Worm (Caenorhabditis elegans) whole organism, L4/young adult: Measurements from ENCODE around the gene drh-1.

Source experiments
- W03F9.2 ChIP-seq: fragments of 150-350 bp; optimal IDR thresholded peaks from 2 replicates; lab custom pipeline; 2014; ENCODE audit warnings: missing biosample characterization, missing genetic modification characterization
- dao-5 ChIP-seq: sonication (generic microtip); optimal IDR thresholded peaks from 2 replicates; lab custom pipeline; 2016; ENCODE audit warnings: missing genotype, missing genetic modification characterization, moderate library complexity, missing compliant biosample characterization
- him-1 ChIP-seq: sonication (generic microtip); optimal IDR thresholded peaks from 2 replicates; lab custom pipeline; 2016; ENCODE audit warnings: missing genotype, missing genetic modification reagents, missing genetic modification characterization, missing compliant biosample characterization

DNA sequence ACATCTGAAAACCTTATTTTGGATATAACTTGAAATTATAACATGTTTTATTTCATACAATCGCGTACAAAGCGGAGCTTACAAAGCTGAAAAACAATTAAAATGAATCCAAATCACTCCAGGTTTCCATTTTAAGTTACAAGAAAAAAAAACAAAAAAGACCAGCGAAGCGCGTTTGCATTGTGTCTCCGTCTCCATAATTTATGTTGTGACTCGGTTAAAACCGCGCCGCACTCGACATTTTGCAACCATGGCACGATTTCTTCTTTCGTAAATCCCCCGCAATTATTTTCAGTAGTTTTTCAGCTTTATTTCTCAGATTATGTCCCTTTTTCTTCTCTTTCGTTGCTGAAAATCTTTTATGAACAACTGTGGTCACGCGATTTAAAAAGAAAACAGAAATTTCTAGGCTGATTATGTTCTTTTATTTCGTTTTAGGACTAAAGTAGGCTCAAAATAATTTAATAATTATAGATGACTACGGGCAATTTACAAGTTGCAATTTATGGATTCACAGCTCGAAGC lies 27.7 kb downstream of the drh-1 start, which contains the start of the genes F38A5.2 and dnj-11:
- TF ChIP-seq him-1 (tag; lab: Kevin White, UChicago) (peak; percentile 27), W03F9.2 (tag; lab: Kevin White, UChicago) (peak; percentile 92), dao-5 (tag; lab: Kevin White, UChicago) (no peak)
